Worm (Caenorhabditis elegans) whole organism, dauer: Measurements from ENCODE around the gene mai-2.

ENCODE experiments used
- unc-62 ChIP-seq: sonication (generic microtip); optimal IDR thresholded peaks from 2 replicates; lab custom pipeline; 2017; ENCODE audit warnings: missing biosample characterization, missing genetic modification reagents, missing genetic modification characterization

Gene mai-2

DNA sequence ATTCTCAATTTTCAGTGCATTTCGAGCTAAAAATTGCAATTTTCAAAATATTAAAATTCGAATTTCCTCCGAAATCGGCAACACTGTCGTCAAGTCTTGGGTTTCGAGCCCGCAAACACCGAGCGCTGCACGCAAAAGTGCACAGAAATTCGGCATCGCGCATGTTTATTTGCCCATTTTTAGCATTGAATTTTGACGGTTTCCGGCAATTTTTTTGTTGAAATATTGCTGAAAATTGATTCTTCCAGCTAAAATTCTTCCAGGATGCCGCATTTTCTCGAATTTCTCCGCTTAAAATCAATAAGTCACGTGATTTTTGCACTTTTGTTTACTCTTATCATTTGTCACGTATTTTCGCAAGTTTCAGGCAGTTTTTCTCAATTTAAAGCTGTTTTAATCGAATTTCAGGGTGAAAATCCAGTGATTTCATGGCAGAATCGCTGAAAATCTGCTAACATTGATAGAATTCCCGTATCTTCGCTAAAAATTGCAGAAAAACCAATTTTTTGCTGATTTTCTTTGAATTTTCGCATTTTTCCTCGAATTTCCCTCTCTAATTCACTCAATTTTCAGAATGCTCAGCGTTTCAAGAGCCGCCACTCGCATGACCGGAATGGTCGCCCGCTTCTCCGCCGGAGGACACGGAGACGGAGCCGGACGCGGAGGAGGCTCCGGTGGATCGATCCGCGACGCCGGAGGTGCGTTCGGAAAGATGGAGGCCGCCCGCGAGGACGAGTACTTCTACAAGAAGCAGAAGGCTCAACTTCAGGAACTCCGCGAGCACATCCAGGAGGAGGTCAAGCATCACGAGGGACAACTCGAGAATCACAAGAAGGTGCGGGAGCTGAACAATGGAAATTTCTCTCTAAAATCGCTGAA, at the start of gene mai-2:
TSS of gene mai-2 (plus strand) at position 574 of the 879 bp plus-strand sequence.
- no peak for TF ChIP-seq unc-62 (GFP tag; lab: Kevin White, UChicago)

DNA sequence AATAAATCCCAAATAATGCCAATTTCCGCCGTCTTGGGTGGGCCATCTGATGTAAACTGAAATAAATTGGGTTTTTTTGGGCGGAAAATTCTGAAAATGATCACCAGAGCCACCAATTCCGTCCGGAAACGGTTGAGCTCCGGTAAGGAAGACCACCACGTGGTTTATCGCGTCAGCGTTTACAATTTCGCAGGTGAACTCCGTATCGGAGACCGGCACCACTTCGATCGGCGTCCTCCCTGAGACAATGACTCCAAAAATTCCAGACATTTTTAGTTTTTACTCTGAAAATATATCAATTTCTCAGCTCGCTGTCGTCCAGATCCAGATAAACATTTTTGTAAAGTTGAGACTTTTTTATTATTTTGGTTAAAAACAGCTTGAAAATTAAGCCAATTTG, 49.1 kb upstream of the mai-2 start, which contains the start of gene F42A6.6:
TSS of gene F42A6.6 (minus strand) at position 289 of the 400 bp plus-strand sequence.
- TF ChIP-seq unc-62 (GFP tag; lab: Kevin White, UChicago), result no peak

DNA sequence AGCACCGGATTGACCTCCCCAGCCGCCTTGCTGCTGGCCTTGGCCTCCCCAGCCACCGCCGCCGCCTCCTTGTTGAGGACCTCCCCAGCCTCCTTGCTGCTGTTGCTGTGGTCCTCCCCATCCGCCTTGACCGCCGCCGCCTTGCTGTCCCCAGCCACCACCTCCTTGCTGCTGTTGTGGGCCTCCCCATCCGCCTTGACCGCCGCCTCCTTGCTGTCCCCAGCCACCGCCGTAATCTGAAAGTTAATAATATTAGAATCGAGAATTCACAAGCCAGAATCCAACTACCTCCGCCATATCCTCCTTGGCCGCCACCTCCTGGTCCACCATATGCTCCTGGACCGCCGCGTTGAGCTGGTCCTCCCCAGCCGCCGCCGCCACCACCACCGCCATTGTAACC, 48.4 kb upstream of the mai-2 start:
- TF ChIP-seq unc-62 (GFP tag; lab: Kevin White, UChicago), result no peak

DNA sequence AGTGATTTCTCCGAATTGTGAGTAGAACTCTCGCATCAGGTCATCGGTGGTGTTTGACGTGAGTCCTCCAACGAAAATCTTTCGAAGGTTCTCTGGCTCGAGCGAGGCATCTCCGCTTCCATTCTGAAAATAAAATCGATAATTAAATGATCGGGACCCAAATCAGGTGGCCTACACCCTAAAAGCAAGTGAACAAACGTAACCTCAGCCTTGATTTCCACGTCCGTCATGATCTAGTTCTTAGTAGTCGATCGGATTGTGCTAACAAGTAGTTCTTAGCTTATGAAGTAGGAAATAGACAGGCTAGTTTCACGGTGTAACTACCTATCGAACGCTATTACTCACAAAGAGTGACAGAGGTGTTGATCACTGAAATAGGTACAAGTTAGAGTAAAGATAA, 47.5 kb upstream of the mai-2 start:
- no peak for TF ChIP-seq unc-62 (GFP tag; lab: Kevin White, UChicago)

DNA sequence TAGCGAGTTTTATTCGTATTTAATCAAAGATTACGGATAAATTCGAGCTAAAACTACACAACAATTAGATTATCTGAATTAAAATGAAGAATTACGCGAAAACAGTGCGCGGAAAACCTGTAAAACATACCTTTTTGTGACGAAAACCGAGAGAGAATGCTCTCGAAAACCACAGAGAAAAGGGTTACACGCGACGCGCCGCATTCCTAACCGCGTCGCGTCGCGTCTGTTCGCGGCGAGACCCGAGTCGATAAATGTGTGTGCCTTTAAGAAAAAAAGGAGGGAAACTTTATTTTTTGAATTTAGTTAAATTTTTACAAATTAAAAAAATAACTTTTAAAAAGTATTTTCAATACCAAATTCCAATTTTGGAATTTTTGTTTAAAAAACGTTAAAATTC, 47.0 kb upstream of the mai-2 start, which contains the start of gene hrpa-1:
TSS of gene hrpa-1 (minus strand) at position 192 of the 400 bp plus-strand sequence.
- no peak for TF ChIP-seq unc-62 (GFP tag; lab: Kevin White, UChicago)

DNA sequence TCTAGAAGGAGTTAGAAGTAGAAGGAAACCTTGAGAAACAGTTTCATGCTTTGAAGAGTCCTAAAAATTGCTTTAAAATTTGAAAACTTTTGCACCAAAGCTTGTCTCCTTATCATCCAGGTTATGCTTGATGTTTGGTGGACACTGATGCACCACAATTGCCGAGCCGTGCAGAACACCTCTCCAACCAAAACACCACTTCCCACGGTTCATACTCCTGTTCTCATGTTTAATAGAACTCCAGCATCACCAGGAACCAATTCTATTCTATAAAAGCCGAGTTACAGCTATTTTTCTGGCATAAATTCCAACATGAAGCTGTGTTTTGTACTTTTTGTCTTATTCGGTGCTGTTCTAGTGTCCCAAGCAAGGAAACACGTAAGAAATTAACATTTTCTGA, 44.5 kb upstream of the mai-2 start, which contains the start of gene F42A6.2:
TSS of gene F42A6.2 (plus strand) at position 301 of the 400 bp plus-strand sequence.
- no peak for TF ChIP-seq unc-62 (GFP tag; lab: Kevin White, UChicago)

DNA sequence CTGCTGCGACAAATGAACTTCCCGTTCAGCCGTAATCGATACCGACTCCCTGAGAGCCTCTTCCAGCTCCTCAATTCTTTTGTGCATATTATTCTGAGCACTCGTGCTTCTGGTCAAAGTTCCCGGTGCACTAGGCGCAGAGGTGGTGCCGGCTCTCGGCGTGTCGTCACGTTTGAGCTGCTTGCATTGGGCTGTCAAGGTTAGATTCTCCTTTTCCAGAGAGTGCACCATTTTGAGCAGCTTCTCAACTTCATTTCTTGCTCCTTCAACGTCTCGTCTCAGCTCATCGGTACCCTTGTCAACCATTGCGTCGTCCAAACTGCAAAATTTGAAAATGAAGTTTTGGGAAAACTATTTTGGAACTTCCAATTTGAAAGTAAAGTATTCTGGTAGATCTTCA, 40.2 kb upstream of the mai-2 start:
- TF ChIP-seq unc-62 (GFP tag; lab: Kevin White, UChicago), result no peak

DNA sequence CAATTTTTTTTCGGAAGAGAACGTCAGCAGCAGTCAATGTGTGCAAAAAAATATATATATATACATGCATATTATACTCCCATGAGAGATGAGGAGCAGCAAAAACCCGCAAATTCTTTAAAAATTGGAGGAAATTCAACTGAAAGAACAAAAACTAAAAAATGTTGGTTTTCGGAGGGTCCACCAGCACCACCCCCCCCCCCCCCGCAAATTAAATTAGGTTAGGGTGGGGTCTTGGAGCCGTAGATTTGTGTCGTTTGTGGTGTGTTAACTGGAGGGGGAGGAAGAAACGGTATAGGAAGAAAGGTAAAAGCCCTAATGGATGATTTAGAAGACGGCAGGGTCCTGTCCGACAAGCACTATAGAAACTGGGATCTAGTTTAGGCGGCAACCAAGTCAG, 37.4 kb upstream of the mai-2 start:
- no peak for TF ChIP-seq unc-62 (GFP tag; lab: Kevin White, UChicago)

DNA sequence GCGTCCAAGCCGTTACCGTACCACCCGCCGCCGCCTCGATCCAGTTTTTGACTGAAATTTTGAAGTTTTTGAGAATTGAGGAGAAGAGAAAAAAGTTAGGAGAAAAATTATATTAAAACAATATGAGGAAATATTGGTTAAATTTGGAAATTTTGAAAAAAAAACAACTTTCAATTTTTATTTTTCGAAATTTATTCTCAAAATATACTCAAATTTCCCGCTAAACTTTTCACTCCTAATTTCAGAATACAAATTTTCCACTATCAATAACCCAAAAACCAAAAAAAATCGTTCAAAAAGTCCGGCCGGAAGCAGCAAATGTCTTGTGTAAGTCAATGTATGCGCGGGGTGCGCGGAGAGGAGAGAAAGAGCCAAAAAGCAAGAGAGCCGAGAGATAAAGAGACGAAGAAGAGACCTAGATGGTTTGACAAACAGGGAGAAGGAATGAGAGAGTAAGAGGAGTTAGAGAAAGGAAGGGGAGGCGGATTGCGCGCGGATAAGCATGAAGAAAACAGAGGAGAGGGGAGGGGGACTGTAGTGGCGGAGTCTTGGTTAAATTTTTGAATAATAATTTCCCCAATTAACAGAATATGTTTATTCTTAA, 35.6 kb upstream of the mai-2 start, which contains the start of gene elks-1:
TSS of gene elks-1 (minus strand) at position 51 of the 604 bp plus-strand sequence.
- TF ChIP-seq unc-62 (GFP tag; lab: Kevin White, UChicago), result no peak

DNA sequence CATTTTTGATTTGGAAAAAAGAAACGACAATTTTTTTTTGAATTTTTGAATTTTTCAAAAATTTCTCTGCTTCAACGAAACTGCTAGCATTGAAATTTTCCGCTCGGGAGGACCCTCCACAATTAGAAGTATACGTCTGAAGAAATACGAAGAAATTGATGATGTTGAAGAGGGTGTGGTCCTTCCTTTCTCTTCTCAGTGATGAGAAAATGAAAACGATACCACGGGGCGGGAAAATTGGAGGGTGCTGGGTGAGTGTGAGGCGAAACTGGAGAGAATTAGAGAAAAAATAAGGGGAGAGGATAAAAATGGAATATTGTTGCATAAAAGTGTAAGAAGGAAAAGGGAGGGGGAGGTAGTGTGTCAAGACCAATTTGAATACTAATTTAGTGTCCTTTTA, 33.7 kb upstream of the mai-2 start:
- no peak for TF ChIP-seq unc-62 (GFP tag; lab: Kevin White, UChicago)

DNA sequence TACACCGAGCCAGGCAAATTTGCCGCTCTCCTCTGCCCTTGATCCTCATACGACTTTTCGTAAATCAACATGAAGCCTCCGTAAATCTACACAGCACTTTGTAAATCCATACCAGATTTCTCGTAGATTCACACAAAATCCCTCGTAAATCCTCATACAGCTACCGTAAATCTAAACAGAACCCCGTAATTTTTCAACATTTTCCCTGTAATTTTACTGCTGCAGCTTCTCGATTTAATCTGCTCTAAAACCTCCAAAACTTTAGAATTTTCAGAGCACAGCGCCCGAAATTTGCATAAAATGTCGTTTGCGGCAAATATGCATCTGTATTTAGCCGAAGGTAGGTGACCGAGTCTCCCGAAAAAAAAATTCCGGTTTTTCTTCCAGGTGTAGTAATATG, 31.0 kb upstream of the mai-2 start, which contains the start of gene F42A6.1:
TSS of gene F42A6.1 (plus strand) at position 301 of the 400 bp plus-strand sequence.
- TF ChIP-seq unc-62 (GFP tag; lab: Kevin White, UChicago), result no peak

DNA sequence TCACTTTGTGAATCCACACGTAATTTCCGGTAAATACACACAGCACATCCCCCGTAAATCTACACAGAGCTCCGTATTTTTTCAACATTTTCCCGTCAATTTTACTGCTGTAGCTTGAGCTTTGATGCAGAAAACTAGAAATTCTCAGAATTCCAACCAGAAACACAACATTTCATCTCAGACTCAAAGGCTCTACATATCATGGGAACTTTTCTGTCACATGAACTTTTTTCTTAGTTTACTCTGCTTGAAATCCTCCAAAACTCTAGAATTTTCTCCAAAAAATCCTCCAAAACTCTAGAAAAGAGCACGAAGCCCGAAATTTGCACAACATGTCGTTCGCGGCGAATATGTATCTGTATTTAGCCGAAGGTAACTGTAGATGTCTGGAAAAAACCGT, 22.5 kb upstream of the mai-2 start, which contains the start of gene Y55H10A.2:
TSS of gene Y55H10A.2 (plus strand) at position 301 of the 400 bp plus-strand sequence.
- TF ChIP-seq unc-62 (GFP tag; lab: Kevin White, UChicago), result no peak

DNA sequence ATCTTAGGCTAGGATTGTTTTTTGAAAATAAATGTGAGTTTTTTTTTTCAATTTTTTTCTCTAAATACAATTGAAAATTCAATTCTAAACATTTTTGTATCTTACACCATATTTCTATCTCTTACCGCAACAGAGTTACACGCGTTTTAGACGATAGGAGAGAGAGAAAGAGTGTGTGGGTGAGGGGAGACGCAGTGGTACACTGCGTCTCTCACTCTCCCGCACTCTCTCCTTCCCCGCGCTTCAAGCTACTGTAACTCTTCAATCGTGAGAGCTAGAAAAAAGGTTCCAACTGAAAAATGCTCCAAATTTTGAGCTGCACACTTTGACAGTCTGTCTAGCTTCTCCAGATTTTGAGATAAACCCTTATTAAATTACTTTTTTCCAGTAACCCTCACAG, 21.9 kb upstream of the mai-2 start:
- TF ChIP-seq unc-62 (GFP tag; lab: Kevin White, UChicago), result no peak

DNA sequence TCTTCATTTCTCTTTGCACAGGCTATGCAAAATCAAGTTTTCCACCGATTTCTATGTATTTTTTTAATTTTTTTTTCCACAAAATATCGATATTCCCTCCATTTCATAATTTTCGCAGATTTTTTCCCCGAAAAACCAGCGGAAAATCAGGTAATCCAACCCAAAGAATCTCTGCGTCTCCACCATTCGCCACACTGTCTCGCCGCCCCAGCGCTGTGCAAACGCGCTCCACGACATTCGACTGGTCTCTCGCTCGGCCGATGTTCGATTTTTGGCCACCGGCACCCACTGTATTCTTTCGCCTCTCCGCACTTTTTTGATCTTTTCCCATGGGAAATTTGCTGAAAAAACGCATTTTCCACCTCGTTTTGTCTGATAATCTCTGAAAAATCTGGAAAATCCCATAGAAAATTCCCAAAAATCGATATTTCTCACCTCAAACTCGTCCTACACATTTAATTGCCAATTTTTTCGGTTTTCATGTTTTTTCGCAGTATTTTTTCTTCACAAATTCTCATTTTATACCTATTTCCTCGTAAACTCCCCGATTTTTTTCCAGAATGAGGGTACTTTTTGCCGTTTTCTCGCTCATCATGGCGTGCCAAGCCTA, 17.0 kb upstream of the mai-2 start, which contains the start of gene vha-19:
TSS of gene vha-19 (plus strand) at position 560 of the 610 bp plus-strand sequence.
- TF ChIP-seq unc-62 (GFP tag; lab: Kevin White, UChicago), result no peak

DNA sequence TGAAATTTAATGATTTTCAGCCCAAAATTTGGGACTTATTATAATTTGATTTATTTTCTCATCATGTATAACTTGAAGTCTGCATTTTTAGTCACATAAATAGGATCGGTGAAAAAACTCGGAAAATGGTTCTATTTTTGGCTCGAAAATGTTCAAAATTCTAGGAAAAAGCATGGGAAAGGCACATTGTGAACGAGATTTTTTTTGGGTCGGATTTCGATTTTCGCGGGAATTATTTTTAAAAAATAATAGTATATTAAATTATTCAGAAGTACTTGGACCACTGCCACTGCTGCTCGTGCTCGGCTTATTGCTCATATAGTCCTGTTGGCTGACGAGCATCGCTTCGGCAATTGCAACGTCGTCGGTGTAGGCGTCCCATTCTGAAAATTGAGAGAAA, 12.3 kb upstream of the mai-2 start:
- no peak for TF ChIP-seq unc-62 (GFP tag; lab: Kevin White, UChicago)
